Fruit fly (Drosophila melanogaster) whole organism, embryonic: Measurements from ENCODE around the gene Nmdar1.

ENCODE experiments used
- Atf-2 ChIP-seq: fragments of 200-800 bp; sonication (Bioruptor generic); optimal IDR thresholded peaks from 2 replicates; lab custom pipeline; 2016; ENCODE audit warnings: missing biosample characterization, missing genetic modification characterization
- CG8478 ChIP-seq: fragments of >200 bp; optimal IDR thresholded peaks from 2 replicates; lab custom pipeline; 2018
- CrebB ChIP-seq: fragments of 200-800 bp; sonication (Bioruptor generic); optimal IDR thresholded peaks from 3 replicates; lab custom pipeline; 2018; ENCODE audit warnings: missing biosample characterization, mild to moderate bottlenecking, missing genetic modification characterization
- Gug ChIP-seq: fragments of 200-800 bp; sonication (Bioruptor generic); IDR thresholded peaks from 4 replicates; pipeline ENCODE4 v1.3.6; 2022; ENCODE audit warnings: missing biosample characterization, missing genetic modification characterization
- Hey ChIP-seq: fragments of 200-800 bp; sonication (Bioruptor generic); optimal IDR thresholded peaks from 3 replicates; lab custom pipeline; 2018; ENCODE audit warnings: missing biosample characterization, mild to moderate bottlenecking, missing genetic modification characterization
- TFAM ChIP-seq: fragments of 200-800 bp; sonication (Bioruptor generic); optimal IDR thresholded peaks from 2 replicates; lab custom pipeline; 2017; ENCODE audit warnings: missing biosample characterization, missing genetic modification characterization, inconsistent platforms

DNA sequence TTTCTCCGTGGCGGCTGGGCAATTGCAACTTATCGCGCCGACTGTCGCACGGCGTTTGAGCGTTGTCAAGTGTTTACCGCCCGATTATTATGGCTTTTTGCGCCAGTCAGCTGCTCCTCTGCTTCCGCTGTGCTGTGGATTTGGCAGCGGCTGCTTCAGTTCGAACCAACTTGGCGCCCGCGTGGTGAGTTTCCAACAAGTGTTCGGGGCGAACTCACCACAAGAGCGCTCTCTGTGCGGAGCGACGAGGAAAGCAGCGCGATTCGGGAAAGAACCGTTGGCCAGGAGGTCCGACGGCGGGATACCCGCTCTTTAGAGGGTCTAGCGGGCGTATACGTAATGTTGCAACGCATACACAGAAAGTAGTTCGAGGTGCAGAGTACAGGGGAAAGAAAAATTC lies 20.5 kb downstream of the Nmdar1 start, which contains the start of gene NKCC:
- TF ChIP-seq Gug (no peak), CrebB (no peak), TFAM (no peak), Atf-2 (no peak), CG8478 (lab: Kevin White, UChicago) (no peak), Hey (tag; lab: Kevin White, UChicago) (no peak)
